Fruit fly (Drosophila melanogaster) whole organism, embryonic: Measurements from ENCODE around the gene CG31870.
A peak's percentile ranks its signal among the peaks of the same experiment; 100 is the strongest.

ENCODE experiments used
- Adf1 ChIP-seq: fragments of 200-800 bp; sonication (Bioruptor generic); IDR thresholded peaks from 2 replicates; pipeline ENCODE4 v1.3.6; 2022; ENCODE audit warnings: missing biosample characterization, missing genetic modification characterization
- Antp ChIP-seq: fragments of 200-800 bp; sonication (Bioruptor generic); optimal IDR thresholded peaks from 3 replicates; lab custom pipeline; 2016; ENCODE audit warnings: missing biosample characterization, missing genetic modification characterization
- Bgb ChIP-seq: fragments of 200-800 bp; sonication (Bioruptor generic); IDR thresholded peaks from 2 replicates; pipeline ENCODE4 v1.3.6; 2022; ENCODE audit warnings: missing biosample characterization, missing genetic modification characterization; ENCODE audit not compliant: partially characterized antibody
- CG11398 ChIP-seq: fragments of 200-800 bp; sonication (Bioruptor generic); optimal IDR thresholded peaks from 2 replicates; lab custom pipeline; 2016; ENCODE audit warnings: missing biosample characterization, missing genetic modification characterization
- CG11456 ChIP-seq: fragments of 200-800 bp; sonication (Bioruptor generic); IDR thresholded peaks from 3 replicates; pipeline ENCODE4 v1.3.6; 2022; ENCODE audit warnings: missing biosample characterization, missing genetic modification characterization
- CG12104 ChIP-seq: fragments of 200-800 bp; sonication (Bioruptor generic); optimal IDR thresholded peaks from 3 replicates; lab custom pipeline; 2016; ENCODE audit warnings: missing biosample characterization, missing genetic modification characterization
- CG12236 ChIP-seq: fragments of 200-800 bp; sonication (Bioruptor generic); optimal IDR thresholded peaks from 2 replicates; lab custom pipeline; 2016; ENCODE audit warnings: missing biosample characterization, missing genetic modification characterization
- CG14710 ChIP-seq: fragments of 200-800 bp; sonication (Bioruptor generic); optimal IDR thresholded peaks from 3 replicates; lab custom pipeline; 2019; ENCODE audit warnings: missing biosample characterization, mild to moderate bottlenecking, missing genetic modification characterization, moderate library complexity
- CG15073 ChIP-seq: fragments of 200-800 bp; sonication (Bioruptor generic); optimal IDR thresholded peaks from 2 replicates; lab custom pipeline; 2016; ENCODE audit warnings: missing biosample characterization, missing genetic modification characterization
- CG1603 ChIP-seq: fragments of 200-800 bp; sonication (Bioruptor generic); optimal IDR thresholded peaks from 2 replicates; lab custom pipeline; 2019; ENCODE audit warnings: missing biosample characterization, mild to moderate bottlenecking, missing genetic modification characterization, moderate library complexity
- CG17186 ChIP-seq: fragments of 200-800 bp; sonication (Bioruptor generic); optimal IDR thresholded peaks from 3 replicates; lab custom pipeline; 2017; ENCODE audit warnings: missing biosample characterization, missing genetic modification reagents, missing genetic modification characterization
- CG1832 ChIP-seq: fragments of 200-800 bp; sonication (Bioruptor generic); optimal IDR thresholded peaks from 2 replicates; lab custom pipeline; 2017; ENCODE audit warnings: missing biosample characterization, mild to moderate bottlenecking, missing genetic modification characterization, inconsistent platforms
- CG18764 ChIP-seq: fragments of 200-800 bp; sonication (Bioruptor generic); optimal IDR thresholded peaks from 3 replicates; lab custom pipeline; 2016; ENCODE audit warnings: missing biosample characterization, missing genetic modification characterization
- CG2120 ChIP-seq: fragments of 200-800 bp; sonication (Bioruptor generic); optimal IDR thresholded peaks from 3 replicates; lab custom pipeline; 2016; ENCODE audit warnings: missing biosample characterization, missing genetic modification characterization
- CG2712 ChIP-seq: fragments of 200-800 bp; optimal IDR thresholded peaks from 3 replicates; lab custom pipeline; 2019; ENCODE audit warnings: missing biosample characterization, mild to moderate bottlenecking, missing genetic modification characterization, moderate library complexity
- CG30403 ChIP-seq: fragments of 200-800 bp; sonication (Bioruptor generic); optimal IDR thresholded peaks from 3 replicates; lab custom pipeline; 2016; ENCODE audit warnings: missing biosample characterization, missing genetic modification characterization
- CG31224 ChIP-seq: fragments of 200-800 bp; sonication (Bioruptor generic); IDR thresholded peaks from 2 replicates; pipeline ENCODE4 v1.3.6; 2022; ENCODE audit warnings: missing biosample characterization, missing genetic modification characterization
- CG4730 ChIP-seq: fragments of 200-800 bp; sonication (Bioruptor generic); IDR thresholded peaks from 2 replicates; pipeline ENCODE4 v1.3.6; 2022; ENCODE audit warnings: missing biosample characterization, missing genetic modification characterization
- CG6689 ChIP-seq: fragments of 200-800 bp; sonication (Bioruptor generic); IDR thresholded peaks from 2 replicates; pipeline ENCODE4 v1.3.6; 2022; ENCODE audit warnings: missing biosample characterization, missing genetic modification characterization
- CG6791 ChIP-seq: fragments of 200-800 bp; sonication (Bioruptor generic); IDR thresholded peaks from 3 replicates; pipeline ENCODE4 v1.3.6; 2022; ENCODE audit warnings: missing biosample characterization, missing genetic modification characterization; ENCODE audit not compliant: partially characterized antibody
- CG8765 ChIP-seq: fragments of 200-800 bp; sonication (Bioruptor generic); IDR thresholded peaks from 2 replicates; pipeline ENCODE4 v1.3.6; 2022; ENCODE audit warnings: missing biosample characterization, missing genetic modification characterization
- CG9437 ChIP-seq: fragments of 200-800 bp; sonication (Bioruptor generic); optimal IDR thresholded peaks from 2 replicates; lab custom pipeline; 2018; ENCODE audit warnings: missing biosample characterization, mild to moderate bottlenecking, missing genetic modification characterization
- CkIIα-i1 ChIP-seq: fragments of 200-800 bp; sonication (Bioruptor generic); IDR thresholded peaks from 2 replicates; pipeline ENCODE4 v1.3.6; 2022; ENCODE audit warnings: missing biosample characterization, missing genetic modification characterization
- Dbx ChIP-seq: fragments of 200-800 bp; sonication (Bioruptor generic); IDR thresholded peaks from 3 replicates; pipeline ENCODE4 v1.3.6; 2022; ENCODE audit warnings: missing biosample characterization, missing genetic modification characterization
- E2f2 ChIP-seq: fragments of 200-800 bp; sonication (Bioruptor generic); IDR thresholded peaks from 2 replicates; pipeline ENCODE4 v1.3.6; 2022; ENCODE audit warnings: missing biosample characterization, missing genetic modification characterization
- HLH3B ChIP-seq: fragments of 200-800 bp; sonication (Bioruptor generic); IDR thresholded peaks from 2 replicates; pipeline ENCODE4 v1.3.6; 2022; ENCODE audit warnings: missing biosample characterization, missing genetic modification characterization
- HLH54F ChIP-seq: fragments of 200-800 bp; sonication (Bioruptor generic); optimal IDR thresholded peaks from 3 replicates; lab custom pipeline; 2016; ENCODE audit warnings: missing biosample characterization, missing genetic modification characterization
- HmgZ ChIP-seq: fragments of 200-800 bp; sonication (Bioruptor generic); optimal IDR thresholded peaks from 2 replicates; lab custom pipeline; 2018; ENCODE audit warnings: missing biosample characterization, mild to moderate bottlenecking, missing genetic modification characterization
- Hsf ChIP-seq: fragments of 200-800 bp; sonication (Bioruptor generic); optimal IDR thresholded peaks from 3 replicates; lab custom pipeline; 2016; ENCODE audit warnings: missing biosample characterization, missing genetic modification characterization
- PHDP ChIP-seq: fragments of 200-800 bp; sonication (Bioruptor generic); optimal IDR thresholded peaks from 3 replicates; lab custom pipeline; 2018; ENCODE audit warnings: missing biosample characterization, mild to moderate bottlenecking, missing genetic modification characterization, moderate library complexity
- TFAM ChIP-seq: fragments of 200-800 bp; sonication (Bioruptor generic); optimal IDR thresholded peaks from 2 replicates; lab custom pipeline; 2017; ENCODE audit warnings: missing biosample characterization, missing genetic modification characterization, inconsistent platforms
- bab2 ChIP-seq: fragments of 200-800 bp; sonication (Bioruptor generic); optimal IDR thresholded peaks from 2 replicates; lab custom pipeline; 2016; ENCODE audit warnings: missing biosample characterization, missing genetic modification characterization
- bbx ChIP-seq: fragments of 200-800 bp; sonication (Bioruptor generic); IDR thresholded peaks from 2 replicates; pipeline ENCODE4 v1.3.6; 2022; ENCODE audit warnings: missing biosample characterization, missing genetic modification characterization; ENCODE audit not compliant: partially characterized antibody
- cad ChIP-seq: fragments of >200 bp; optimal IDR thresholded peaks from 2 replicates; lab custom pipeline; 2017; ENCODE audit warnings: missing biosample characterization, missing genetic modification characterization
- eyg ChIP-seq: fragments of 200-800 bp; sonication (Bioruptor generic); optimal IDR thresholded peaks from 3 replicates; lab custom pipeline; 2016; ENCODE audit warnings: missing biosample characterization, missing genetic modification characterization
- ftz-f1 ChIP-seq: fragments of 200-800 bp; sonication (Bioruptor generic); optimal IDR thresholded peaks from 2 replicates; lab custom pipeline; 2016; ENCODE audit warnings: missing biosample characterization, missing genetic modification characterization
- fu2 ChIP-seq: fragments of 200-800 bp; sonication (Bioruptor generic); optimal IDR thresholded peaks from 2 replicates; lab custom pipeline; 2016; ENCODE audit warnings: missing biosample characterization, missing genetic modification characterization
- gcm ChIP-seq: fragments of 200-800 bp; sonication (Bioruptor generic); optimal IDR thresholded peaks from 2 replicates; lab custom pipeline; 2019; ENCODE audit warnings: missing biosample characterization, mild to moderate bottlenecking, missing genetic modification characterization, moderate library complexity
- gro ChIP-seq: fragments of 200-800 bp; sonication (Bioruptor generic); optimal IDR thresholded peaks from 2 replicates; lab custom pipeline; 2016; ENCODE audit warnings: missing biosample characterization, missing genetic modification characterization
- hb ChIP-seq: fragments of 200-800 bp; sonication (Bioruptor generic); IDR thresholded peaks from 3 replicates; pipeline ENCODE4 v1.3.6; 2022; ENCODE audit warnings: missing biosample characterization, missing genetic modification characterization; ENCODE audit not compliant: partially characterized antibody
- hbn ChIP-seq: fragments of 200-800 bp; sonication (Bioruptor generic); IDR thresholded peaks from 2 replicates; pipeline ENCODE4 v1.3.6; 2022; ENCODE audit warnings: missing biosample characterization, missing genetic modification characterization; ENCODE audit not compliant: partially characterized antibody
- hkb ChIP-seq, 2 experiments: fragments of 200-800 bp in 1 of 2; fragments of >200 bp in 1 of 2; sonication (Bioruptor generic) in 1 of 2; IDR thresholded peaks in 1 of 2; optimal IDR thresholded peaks in 1 of 2; 2 replicates each; pipeline versions ENCODE4 v1.3.6 to Lab custom; 2017 to 2022; ENCODE audit warnings: missing biosample characterization in 1 of 2, missing genetic modification characterization in 1 of 2
- jumu ChIP-seq: fragments of 200-800 bp; sonication (Bioruptor generic); optimal IDR thresholded peaks from 3 replicates; lab custom pipeline; 2016; ENCODE audit warnings: missing biosample characterization, missing genetic modification characterization
- mld ChIP-seq: fragments of 200-800 bp; sonication (Bioruptor generic); IDR thresholded peaks from 3 replicates; pipeline ENCODE4 v1.3.6; 2022; ENCODE audit warnings: missing biosample characterization, missing genetic modification characterization; ENCODE audit not compliant: partially characterized antibody
- pzg ChIP-seq: fragments of 200-800 bp; sonication (Bioruptor generic); optimal IDR thresholded peaks from 3 replicates; lab custom pipeline; 2018; ENCODE audit warnings: missing biosample characterization, mild to moderate bottlenecking, missing genetic modification characterization, moderate library complexity
- sc ChIP-seq, 3 experiments: fragments of >200 bp in 2 of 3; fragments of 200-800 bp in 1 of 3; sonication (Bioruptor generic) in 1 of 3; optimal IDR thresholded peaks; 2 replicates in 2 of 3; 3 replicates in 1 of 3; lab custom pipeline; 2017; ENCODE audit warnings: mild to moderate bottlenecking in 1 of 3, missing biosample characterization in 1 of 3, missing genetic modification characterization in 1 of 3, missing genetic modification reagents in 1 of 3
- shn ChIP-seq: fragments of 200-800 bp; sonication (Bioruptor generic); optimal IDR thresholded peaks from 3 replicates; lab custom pipeline; 2016; ENCODE audit warnings: missing biosample characterization, missing genetic modification characterization
- sqz ChIP-seq: fragments of 200-800 bp; sonication (Bioruptor generic); optimal IDR thresholded peaks from 3 replicates; lab custom pipeline; 2018; ENCODE audit warnings: missing biosample characterization, mild to moderate bottlenecking, missing genetic modification characterization
- tin ChIP-seq: fragments of 200-800 bp; sonication (Bioruptor generic); optimal IDR thresholded peaks from 3 replicates; lab custom pipeline; 2016; ENCODE audit warnings: missing biosample characterization, missing genetic modification characterization

The CG31870 gene

dm6 chr2L:10767597-10768188 is 22.3 kb upstream of the CG31870 start, which contains the start of gene Ubc2 (continued):
- TF ChIP-seq CG8765 (GFP tag; lab: Robert Waterston, UW) (no peak), Dbx (GFP tag; lab: Robert Waterston, UW) (0 out of 3 replicates have a peak, but pooled peaks have one; percentile 22), Antp (GFP tag; lab: Kevin White, UChicago) (peak; percentile 44), Bgb (peak; percentile 89), eyg (GFP tag; lab: Kevin White, UChicago) (peak; percentile 15), CG14710 (peak; percentile 57), CG15073 (GFP tag; lab: Kevin White, UChicago) (no peak), HmgZ (tag; lab: Kevin White, UChicago) (peak; percentile 38), CG11398 (GFP tag; lab: Kevin White, UChicago) (peak; percentile 36), bab2 (GFP tag; lab: Kevin White, UChicago) (peak; percentile 7), E2f2 (GFP tag; lab: Robert Waterston, UW) (peak; percentile 79), CG1603 (tag; lab: Kevin White, UChicago) (peak; percentile 69), CG2712 (tag; lab: Kevin White, UChicago) (peak; percentile 37), CG31224 (GFP tag; lab: Robert Waterston, UW) (no peak), mld (GFP tag; lab: Robert Waterston, UW) (peak; percentile 67; the same call in 2 of the 3 replicates), sqz (GFP tag; lab: Kevin White, UChicago) (peak; percentile 14), gcm (GFP tag; lab: Kevin White, UChicago) (no peak), CG12104 (no peak), Adf1 (GFP tag; lab: Robert Waterston, UW) (no peak), CG30403 (GFP tag; lab: Kevin White, UChicago) (peak; percentile 37), jumu (GFP tag; lab: Kevin White, UChicago) (peak; percentile 16), Hsf (GFP tag; lab: Kevin White, UChicago) (peak; percentile 34), CG18764 (no peak), PHDP (tag; lab: Kevin White, UChicago) (peak; percentile 29), CG2120 (GFP tag; lab: Kevin White, UChicago) (peak; percentile 66), pzg (peak; percentile 86), sc (optimal IDR thresholded peaks at IDR 0.05; lab: Kevin White, UChicago) (no peak), sc (GFP tag; optimal IDR thresholded peaks at IDR 0.05; lab: Kevin White, UChicago) (no peak), bbx (peak; percentile 79), ftz-f1 (peak; percentile 80), HLH3B (0 out of 2 replicates have a peak, but pooled peaks have one; percentile 21), CkIIα-i1 (GFP tag; lab: Robert Waterston, UW) (no peak), CG6689 (GFP tag; lab: Robert Waterston, UW) (no peak), tin (peak; percentile 34), CG4730 (GFP tag; lab: Robert Waterston, UW) (no peak), hb (GFP tag; lab: Robert Waterston, UW) (peak; percentile 73), CG1832 (peak; percentile 73), CG9437 (no peak), CG17186 (peak; percentile 78), gro (GFP tag; lab: Kevin White, UChicago) (peak; percentile 31), CG11456 (GFP tag; lab: Robert Waterston, UW) (0 out of 3 replicates have a peak, but pooled peaks have one; percentile 34), hkb (optimal IDR thresholded peaks at IDR 0.05; lab: Kevin White, UChicago) (no peak), hkb (GFP tag; IDR thresholded peaks at IDR 0.05; lab: Robert Waterston, UW) (no peak), cad (peak; percentile 48), shn (GFP tag; lab: Kevin White, UChicago) (no peak), hbn (GFP tag; lab: Robert Waterston, UW) (peak; percentile 69), CG6791 (GFP tag; lab: Robert Waterston, UW) (peak; percentile 85), HLH54F (peak; percentile 20), CG12236 (GFP tag; lab: Kevin White, UChicago) (no peak), fu2 (GFP tag; lab: Kevin White, UChicago) (peak; percentile 5), TFAM (GFP tag; lab: Kevin White, UChicago) (no peak)
